Worm (Caenorhabditis elegans): ENCODE measurements around the gene VF13D12L.3.

- TF ChIP-seq dao-5 (tag; optimal IDR thresholded peaks at IDR 0.05) (no peak), him-1 (tag; optimal IDR thresholded peaks at IDR 0.05) (no peak), W03F9.2 (tag; optimal IDR thresholded peaks at IDR 0.05) (no peak)
Measured at ce11 chrII:11747889-11748288, 42.1 kb downstream of the VF13D12L.3 start.

Measured in whole organism, L4/young adult.